Worm (Caenorhabditis elegans): ENCODE results near the gene paa-1.

DNA sequence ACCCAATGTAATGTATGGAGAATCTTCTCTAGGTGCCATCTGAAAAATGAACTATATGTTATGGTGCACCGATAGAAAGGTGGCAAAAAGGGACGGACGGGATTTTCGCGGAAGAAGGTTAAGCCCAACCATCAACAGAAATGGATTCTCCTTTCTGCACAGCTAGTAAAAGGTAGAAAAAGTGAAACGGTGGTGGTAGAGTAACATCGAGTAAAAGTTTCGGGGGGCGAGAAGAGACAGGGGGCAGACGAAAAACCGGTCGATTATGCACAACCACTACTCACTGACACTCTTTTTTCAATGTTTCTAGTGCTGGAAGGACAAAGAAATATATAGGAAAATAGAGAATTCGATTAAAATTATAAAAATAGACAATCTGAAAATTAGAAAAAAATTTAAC lies 31.0 kb upstream of the paa-1 start:
- TF ChIP-seq klf-2 (GFP tag; conservative IDR thresholded peaks at IDR 0.05) = no peak
- no peak for TF ChIP-seq ztf-29 (GFP tag; IDR thresholded peaks at IDR 0.05)
- TF ChIP-seq cog-1 (tag; optimal IDR thresholded peaks at IDR 0.05) = no peak
- TF ChIP-seq flt-1 (GFP tag; IDR thresholded peaks at IDR 0.05) = no peak
- no peak for TF ChIP-seq ref-1 (GFP tag; conservative IDR thresholded peaks at IDR 0.05)
- TF ChIP-seq ztf-23 (GFP tag; IDR thresholded peaks at IDR 0.05) = no peak
- no peak for TF ChIP-seq tab-1 (GFP tag; IDR thresholded peaks at IDR 0.05)
- no peak for TF ChIP-seq med-1 (GFP tag; optimal IDR thresholded peaks at IDR 0.05; ENCODE audit: insufficient read depth)
- no peak for TF ChIP-seq T22C8.4 (GFP tag; IDR thresholded peaks at IDR 0.05)

All from whole organism, midembryonic.